Fruit fly (Drosophila melanogaster) whole organism, embryonic: ENCODE results near the gene CG34451.

Experiments used
- CG13287 ChIP-seq: fragments of 200-800 bp; sonication (Bioruptor generic); IDR thresholded peaks from 2 replicates; pipeline ENCODE4 v1.3.6; 2022; ENCODE audit warnings: missing biosample characterization, missing genetic modification characterization; ENCODE audit not compliant: partially characterized antibody
- CG7357 ChIP-seq: fragments of 200-800 bp; sonication (Bioruptor generic); IDR thresholded peaks from 3 replicates; pipeline ENCODE4 v1.3.6; 2022; ENCODE audit warnings: missing biosample characterization, missing genetic modification characterization
- CG8944 ChIP-seq: fragments of 200-800 bp; sonication (Bioruptor generic); optimal IDR thresholded peaks from 3 replicates; lab custom pipeline; 2016; ENCODE audit warnings: missing biosample characterization, missing genetic modification characterization
- gem ChIP-seq: fragments of 200-800 bp; sonication (Bioruptor generic); optimal IDR thresholded peaks from 2 replicates; lab custom pipeline; 2019; ENCODE audit warnings: missing biosample characterization, mild to moderate bottlenecking, missing genetic modification characterization, moderate library complexity
- ranshi ChIP-seq: fragments of 200-800 bp; sonication (Bioruptor generic); IDR thresholded peaks from 2 replicates; pipeline ENCODE4 v1.3.6; 2022; ENCODE audit warnings: missing biosample characterization, missing genetic modification characterization

DNA sequence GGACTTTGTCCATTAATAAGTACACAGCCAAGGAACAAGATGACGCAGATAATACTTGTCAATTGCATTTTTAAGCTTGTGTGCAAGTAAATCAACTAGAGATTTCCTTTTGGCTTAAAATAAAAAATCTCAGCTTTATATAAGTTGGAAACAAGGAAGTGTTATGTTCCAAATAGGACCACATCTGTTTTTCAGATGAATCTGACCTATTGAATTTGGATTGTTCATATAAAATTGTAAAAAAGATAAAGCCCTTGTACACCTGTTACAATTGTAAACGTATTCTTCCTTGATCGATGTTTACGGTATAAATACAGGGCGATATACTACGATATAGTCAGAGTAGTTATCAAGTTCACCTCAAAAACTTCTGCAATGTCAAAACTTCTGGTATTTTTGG is 34.6 kb downstream of the CG34451 start, which contains the start of the genes Eig71Ef and Eig71Eg:
- TF ChIP-seq CG7357 (GFP tag; lab: Robert Waterston, UW) (no peak), CG13287 (GFP tag; lab: Robert Waterston, UW) (no peak), CG8944 (GFP tag; lab: Kevin White, UChicago) (no peak), ranshi (GFP tag; lab: Robert Waterston, UW) (no peak), gem (tag; lab: Kevin White, UChicago) (no peak)
